Worm (Caenorhabditis elegans) whole organism, L1 larva: ENCODE measurements around the gene ZK1236.1.

Experiments used
- aha-1 ChIP-seq: fragments of 150-350 bp; optimal IDR thresholded peaks from 2 replicates; lab custom pipeline; 2014; ENCODE audit warnings: missing biosample characterization, missing genetic modification characterization
- aly-2 ChIP-seq: fragments of 150-350 bp; optimal IDR thresholded peaks from 2 replicates; lab custom pipeline; 2014; ENCODE audit warnings: missing biosample characterization, missing genetic modification characterization
- blmp-1 ChIP-seq: fragments of 150-350 bp; optimal IDR thresholded peaks from 2 replicates; lab custom pipeline; 2014; ENCODE audit warnings: missing biosample characterization, missing genetic modification characterization
- ceh-82 ChIP-seq, 3 experiments: fragments of 150-350 bp in 1 of 3; sonication (generic microtip) in 2 of 3; optimal IDR thresholded peaks; 2 replicates each; lab custom pipeline; 2014 to 2017; ENCODE audit warnings: missing biosample characterization in 3 of 3, missing genetic modification characterization in 3 of 3
- ceh-88 ChIP-seq: fragments of 200-800 bp; sonication (Bioruptor generic); IDR thresholded peaks from 2 replicates; pipeline ENCODE4 v1.3.6; 2022; ENCODE audit warnings: missing genetic modification characterization, missing compliant biosample characterization
- ceh-90 ChIP-seq: sonication (generic microtip); optimal IDR thresholded peaks from 2 replicates; lab custom pipeline; 2016; ENCODE audit warnings: missing genetic modification characterization, missing compliant biosample characterization
- ces-1 ChIP-seq: fragments of 150-350 bp; optimal IDR thresholded peaks from 2 replicates; lab custom pipeline; 2014; ENCODE audit warnings: missing biosample characterization, missing genetic modification reagents, missing genetic modification characterization
- dsc-1 ChIP-seq: sonication (generic microtip); optimal IDR thresholded peaks from 2 replicates; lab custom pipeline; 2016; ENCODE audit warnings: mild to moderate bottlenecking, missing genetic modification characterization, missing compliant biosample characterization
- efl-1 ChIP-seq, 4 experiments: fragments of 150-350 bp; optimal IDR thresholded peaks in 3 of 4; peaks in 1 of 4; 1 replicate in 1 of 4; 2 replicates in 3 of 4; lab custom pipeline; 2014; ENCODE audit warnings: missing biosample characterization in 2 of 4, missing genetic modification characterization in 2 of 4, missing genetic modification reagents in 2 of 4
- egl-13 ChIP-seq: sonication (generic microtip); optimal IDR thresholded peaks from 2 replicates; lab custom pipeline; 2016; ENCODE audit warnings: missing genotype, missing genetic modification reagents, missing genetic modification characterization, missing compliant biosample characterization
- ets-5 ChIP-seq: fragments of 200-800 bp; sonication (Bioruptor generic); IDR thresholded peaks from 2 replicates; pipeline ENCODE4 v1.3.6; 2022; ENCODE audit warnings: missing genetic modification characterization, missing compliant biosample characterization
- fkh-8 ChIP-seq: sonication (generic microtip); optimal IDR thresholded peaks from 2 replicates; lab custom pipeline; 2016; ENCODE audit warnings: mild to moderate bottlenecking, missing genetic modification characterization, missing compliant biosample characterization
- grh-1 ChIP-seq: fragments of 200-800 bp; sonication (Bioruptor generic); IDR thresholded peaks from 2 replicates; pipeline ENCODE4 v1.3.6; 2022; ENCODE audit warnings: missing genetic modification reagents, missing genetic modification characterization, missing compliant biosample characterization
- hlh-4 ChIP-seq: sonication (generic microtip); optimal IDR thresholded peaks from 2 replicates; lab custom pipeline; 2016; ENCODE audit warnings: mild to moderate bottlenecking, missing genetic modification characterization, missing compliant biosample characterization
- jun-1 ChIP-seq: fragments of 150-350 bp; optimal IDR thresholded peaks from 2 replicates; lab custom pipeline; 2014; ENCODE audit warnings: missing biosample characterization, missing genetic modification reagents, missing genetic modification characterization
- lin-14 ChIP-seq: fragments of 200-800 bp; sonication (Bioruptor generic); optimal IDR thresholded peaks from 2 replicates; lab custom pipeline; 2018; ENCODE audit warnings: mild to moderate bottlenecking, missing genetic modification characterization, moderate library complexity, missing compliant biosample characterization
- lin-15B ChIP-seq: fragments of 150-350 bp; sonication (generic microtip); optimal IDR thresholded peaks from 3 replicates; lab custom pipeline; 2014; ENCODE audit warnings: missing biosample characterization, missing genetic modification characterization
- lin-35 ChIP-seq, 2 experiments: fragments of 150-350 bp; optimal IDR thresholded peaks; 2 replicates each; lab custom pipeline; 2014; ENCODE audit warnings: missing biosample characterization in 2 of 2, missing genetic modification characterization in 2 of 2, missing genetic modification reagents in 2 of 2
- lir-3 ChIP-seq: sonication (generic microtip); optimal IDR thresholded peaks from 2 replicates; lab custom pipeline; 2016; ENCODE audit warnings: mild to moderate bottlenecking, missing genetic modification characterization, moderate library complexity, missing compliant biosample characterization; ENCODE audit not compliant: poor library complexity
- lsy-2 ChIP-seq, 2 experiments: fragments of 150-350 bp; optimal IDR thresholded peaks; 2 replicates each; lab custom pipeline; 2014; ENCODE audit warnings: missing biosample characterization in 2 of 2, missing genetic modification characterization in 2 of 2
- mdl-1 ChIP-seq, 2 experiments: fragments of 150-350 bp; optimal IDR thresholded peaks; 2 replicates each; lab custom pipeline; 2014 to 2017; ENCODE audit warnings: missing biosample characterization in 2 of 2, missing genetic modification characterization in 2 of 2, inconsistent platforms in 1 of 2
- mef-2 ChIP-seq: fragments of 150-350 bp; optimal IDR thresholded peaks from 2 replicates; lab custom pipeline; 2014; ENCODE audit warnings: missing biosample characterization, missing genetic modification characterization
- mep-1 ChIP-seq: fragments of 150-350 bp; optimal IDR thresholded peaks from 2 replicates; lab custom pipeline; 2014; ENCODE audit warnings: missing biosample characterization, missing genetic modification characterization
- nhr-11 ChIP-seq: fragments of 150-350 bp; optimal IDR thresholded peaks from 2 replicates; lab custom pipeline; 2014; ENCODE audit warnings: missing biosample characterization, missing genetic modification characterization
- nhr-28 ChIP-seq: fragments of 150-350 bp; optimal IDR thresholded peaks from 2 replicates; lab custom pipeline; 2014; ENCODE audit warnings: missing biosample characterization, missing genetic modification characterization
- nhr-71 ChIP-seq: sonication (generic microtip); optimal IDR thresholded peaks from 2 replicates; lab custom pipeline; 2016; ENCODE audit warnings: mild to moderate bottlenecking, missing genetic modification characterization, moderate library complexity, missing compliant biosample characterization
- nhr-76 ChIP-seq: sonication (generic microtip); optimal IDR thresholded peaks from 2 replicates; lab custom pipeline; 2017; ENCODE audit warnings: missing biosample characterization, missing genetic modification characterization
- nhr-85 ChIP-seq: sonication (generic microtip); peaks from one replicate; lab custom pipeline; 2016; ENCODE audit warnings: missing genetic modification characterization, inconsistent platforms, missing compliant biosample characterization
- nhr-90 ChIP-seq: sonication (generic microtip); optimal IDR thresholded peaks from 2 replicates; lab custom pipeline; 2016; ENCODE audit warnings: mild to moderate bottlenecking, missing genetic modification characterization, missing compliant biosample characterization; ENCODE audit not compliant: poor library complexity
- pag-3 ChIP-seq: sonication (generic microtip); optimal IDR thresholded peaks from 2 replicates; lab custom pipeline; 2017; ENCODE audit warnings: missing genetic modification characterization, mild to moderate bottlenecking, missing compliant biosample characterization, antibody characterized with exemption, borderline replicate concordance; ENCODE audit not compliant: insufficient read depth
- skn-1 ChIP-seq: fragments of 150-350 bp; optimal IDR thresholded peaks from 2 replicates; lab custom pipeline; 2014; ENCODE audit warnings: missing biosample characterization, missing genetic modification characterization
- snu-23 ChIP-seq: sonication (generic microtip); optimal IDR thresholded peaks from 2 replicates; lab custom pipeline; 2016; ENCODE audit warnings: missing genetic modification characterization, missing compliant biosample characterization
- tbx-2 ChIP-seq: sonication (generic microtip); optimal IDR thresholded peaks from 2 replicates; lab custom pipeline; 2016; ENCODE audit warnings: missing genetic modification characterization, missing compliant biosample characterization
- tlp-1 ChIP-seq: fragments of 150-350 bp; optimal IDR thresholded peaks from 2 replicates; lab custom pipeline; 2014; ENCODE audit warnings: missing biosample characterization, missing genetic modification characterization
- unc-30 ChIP-seq: sonication (generic microtip); optimal IDR thresholded peaks from 2 replicates; lab custom pipeline; 2017; ENCODE audit warnings: missing biosample characterization, missing genetic modification characterization
- unc-62 ChIP-seq: fragments of 150-350 bp; optimal IDR thresholded peaks from 2 replicates; lab custom pipeline; 2014; ENCODE audit warnings: missing biosample characterization, missing genetic modification reagents, missing genetic modification characterization
- unc-86 ChIP-seq: sonication (generic microtip); optimal IDR thresholded peaks from 2 replicates; lab custom pipeline; 2016; ENCODE audit warnings: missing genetic modification characterization, missing compliant biosample characterization
- unc-98 ChIP-seq: fragments of 200-800 bp; sonication (Bioruptor generic); IDR thresholded peaks from 2 replicates; pipeline ENCODE4 v1.3.6; 2022; ENCODE audit warnings: missing genetic modification characterization, missing compliant biosample characterization
- zag-1 ChIP-seq: fragments of 150-350 bp; optimal IDR thresholded peaks from 2 replicates; lab custom pipeline; 2014; ENCODE audit warnings: missing biosample characterization, missing genetic modification characterization
- ztf-11 ChIP-seq, 2 experiments: sonication (generic microtip); optimal IDR thresholded peaks; 2 replicates each; lab custom pipeline; 2016 to 2017; ENCODE audit warnings: missing genetic modification characterization in 2 of 2, missing biosample characterization in 1 of 2, missing compliant biosample characterization in 1 of 2

The ZK1236.1 gene

DNA sequence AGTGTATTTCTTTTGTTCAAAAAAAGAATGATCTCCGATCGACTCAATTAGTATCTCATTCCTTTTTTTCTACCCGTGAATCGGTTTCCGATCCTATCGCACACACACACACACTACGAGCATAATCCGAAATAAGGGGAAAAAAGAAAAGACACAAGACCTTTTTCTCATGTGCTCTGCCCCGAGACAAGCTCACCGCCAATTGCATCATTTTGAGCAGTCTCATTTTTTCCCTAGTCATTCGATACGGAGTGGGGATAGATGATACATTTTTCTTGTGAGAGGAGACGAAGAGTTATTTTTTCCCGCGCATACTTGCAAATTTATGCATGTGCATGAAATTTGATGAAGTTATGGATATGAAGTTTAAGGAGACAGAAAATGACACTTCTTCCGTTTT, 36.8 kb upstream of the ZK1236.1 start (continued):
- peak; percentile 63 for TF ChIP-seq nhr-71 (tag; lab: Kevin White, UChicago)
- TF ChIP-seq aly-2: no peak
- TF ChIP-seq egl-13: peak; percentile 63
- TF ChIP-seq tbx-2 (tag; lab: Kevin White, UChicago): peak; percentile 4
- peak; percentile 3 to 8 for TF ChIP-seq efl-1 (optimal IDR thresholded peaks at IDR 0.05; lab: Kevin White, UChicago)
- TF ChIP-seq efl-1 (GFP tag; optimal IDR thresholded peaks at IDR 0.05 in 1 of 2; lab: Kevin White, UChicago): peak in 1 of 2 experiments; percentile 72
- TF ChIP-seq mep-1 (tag; lab: Kevin White, UChicago): peak; percentile 37
- no peak for TF ChIP-seq pag-3
- peak; percentile 47 for TF ChIP-seq snu-23 (GFP tag; lab: Kevin White, UChicago)
- peak; percentile 62 for TF ChIP-seq unc-86 (tag; lab: Kevin White, UChicago)
- no peak for TF ChIP-seq mef-2 (tag; lab: Kevin White, UChicago)
- TF ChIP-seq ceh-82 (tag; optimal IDR thresholded peaks at IDR 0.05; lab: Kevin White, UChicago): peak in 1 of 3 experiments; percentile 61

- TF ChIP-seq fkh-8 (peak; percentile 26), lin-35 (GFP tag; optimal IDR thresholded peaks at IDR 0.05; lab: Kevin White, UChicago) (peak in 1 of 2 experiments; percentile 3), lir-3 (no peak), blmp-1 (tag; lab: Kevin White, UChicago) (no peak), efl-1 (optimal IDR thresholded peaks at IDR 0.05; lab: Kevin White, UChicago) (no peak), efl-1 (GFP tag; optimal IDR thresholded peaks at IDR 0.05 in 1 of 2; lab: Kevin White, UChicago) (peak in 1 of 2 experiments; percentile 76), unc-86 (tag; lab: Kevin White, UChicago) (peak; percentile 52), jun-1 (tag; lab: Kevin White, UChicago) (no peak), dsc-1 (tag; lab: Kevin White, UChicago) (peak; percentile 18), nhr-71 (tag; lab: Kevin White, UChicago) (peak; percentile 34), egl-13 (peak; percentile 15), lsy-2 (tag; optimal IDR thresholded peaks at IDR 0.05; lab: Kevin White, UChicago) (peak in 1 of 2 experiments; percentile 9), lin-14 (GFP tag; lab: Kevin White, UChicago) (peak; percentile 68), ets-5 (GFP tag; lab: Robert Waterston, UW) (no peak)
- TF ChIP-seq, all 84 proteins: peak for 9
Observed at ce11 chrIII:8394374-8395302, 34.5 kb upstream of the ZK1236.1 start, which contains the start of gene ZK353.10. Gene ZK353.10 (minus strand): TSS chrIII:8394424.

DNA sequence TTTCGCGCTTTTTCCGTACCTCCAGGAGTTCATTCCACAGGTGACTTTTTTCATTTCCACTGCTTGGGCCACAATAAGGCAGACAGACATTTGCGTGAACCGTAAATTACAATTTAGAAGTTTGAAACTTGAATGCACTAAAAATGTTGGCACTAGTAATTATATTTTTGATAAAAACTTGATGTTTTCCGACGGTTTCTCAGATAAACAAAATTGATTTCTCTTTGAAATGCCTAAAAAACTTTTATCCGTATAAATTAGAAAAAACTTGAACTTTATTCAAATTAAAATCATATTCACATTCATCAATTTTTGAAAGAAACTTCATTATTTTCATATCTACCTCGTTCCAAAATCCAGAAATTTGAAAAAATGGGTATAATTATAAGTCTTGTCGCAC, 33.4 kb upstream of the ZK1236.1 start, which contains the start of gene ZK353.3:
TSS of gene ZK353.3 (plus strand) at position 301 of the 400 bp plus-strand sequence.
- no peak for TF ChIP-seq nhr-85 (tag; lab: Kevin White, UChicago)
- no peak for TF ChIP-seq zag-1 (tag; lab: Kevin White, UChicago)
- TF ChIP-seq lin-35 (GFP tag; optimal IDR thresholded peaks at IDR 0.05; lab: Kevin White, UChicago): no peak
- no peak for TF ChIP-seq ceh-90 (tag; lab: Kevin White, UChicago)
- no peak for TF ChIP-seq aha-1 (tag; lab: Kevin White, UChicago)
- no peak for TF ChIP-seq nhr-90
- no peak for TF ChIP-seq nhr-11 (tag; lab: Kevin White, UChicago)
- TF ChIP-seq unc-98 (GFP tag; lab: Robert Waterston, UW): no peak
- no peak for TF ChIP-seq lsy-2 (tag; optimal IDR thresholded peaks at IDR 0.05; lab: Kevin White, UChicago)
- TF ChIP-seq blmp-1 (tag; lab: Kevin White, UChicago): no peak
- no peak for TF ChIP-seq grh-1 (GFP tag; lab: Robert Waterston, UW)
- TF ChIP-seq jun-1 (tag; lab: Kevin White, UChicago): no peak
- no peak for TF ChIP-seq efl-1 (optimal IDR thresholded peaks at IDR 0.05; lab: Kevin White, UChicago)
- TF ChIP-seq efl-1 (GFP tag; optimal IDR thresholded peaks at IDR 0.05 in 1 of 2; lab: Kevin White, UChicago): no peak
- TF ChIP-seq ceh-88 (GFP tag; lab: Robert Waterston, UW): no peak
- TF ChIP-seq tbx-2 (tag; lab: Kevin White, UChicago): no peak
- no peak for TF ChIP-seq ets-5 (GFP tag; lab: Robert Waterston, UW)
- no peak for TF ChIP-seq skn-1
- no peak for TF ChIP-seq ces-1 (GFP tag; lab: Kevin White, UChicago)

- TF ChIP-seq hlh-4 (tag; lab: Kevin White, UChicago) (no peak), ztf-11 (tag; optimal IDR thresholded peaks at IDR 0.05; lab: Kevin White, UChicago) (no peak), mep-1 (tag; lab: Kevin White, UChicago) (no peak), mdl-1 (tag; optimal IDR thresholded peaks at IDR 0.05; lab: Kevin White, UChicago) (no peak), nhr-11 (tag; lab: Kevin White, UChicago) (no peak), tlp-1 (tag; lab: Kevin White, UChicago) (no peak), lin-15B (tag; lab: Kevin White, UChicago) (no peak), unc-86 (tag; lab: Kevin White, UChicago) (no peak), nhr-76 (tag; lab: Kevin White, UChicago) (no peak), jun-1 (tag; lab: Kevin White, UChicago) (no peak), egl-13 (no peak), unc-62 (no peak), nhr-28 (no peak), mef-2 (tag; lab: Kevin White, UChicago) (no peak), dsc-1 (tag; lab: Kevin White, UChicago) (no peak), ces-1 (GFP tag; lab: Kevin White, UChicago) (no peak), unc-30 (tag; lab: Kevin White, UChicago) (no peak)
Observed at ce11 chrIII:8398411-8398810, 30.7 kb upstream of the ZK1236.1 start, which contains the start of gene ZK353.2. Gene ZK353.2 (plus strand): TSS chrIII:8398711.
